Worm (Caenorhabditis elegans): ENCODE data around the gene grl-5.
A peak's percentile ranks its signal among the peaks of the same experiment; 100 is the strongest.

The grl-5 gene

ce11 chrV:4447637-4448036, 33.2 kb upstream of the grl-5 start:
- TF ChIP-seq T26A5.8 (tag; optimal IDR thresholded peaks at IDR 0.05) (no peak), die-1 (tag; optimal IDR thresholded peaks at IDR 0.05) (no peak), F33H1.4 (GFP tag; IDR thresholded peaks at IDR 0.05) (peak; percentile 41; the same call in 1 of the 2 replicates), ZK185.1 (tag; optimal IDR thresholded peaks at IDR 0.05; ENCODE audit: poor library complexity, severe bottlenecking) (no peak), ztf-28 (GFP tag; IDR thresholded peaks at IDR 0.05) (no peak), efl-1 (GFP tag; optimal IDR thresholded peaks at IDR 0.05) (peak; percentile 42), snpc-4 (GFP tag; optimal IDR thresholded peaks at IDR 0.05) (peak; percentile 91), snpc-4 (tag; optimal IDR thresholded peaks at IDR 0.05) (peak; percentile 35 to 96 (median 93)), xnd-1 (tag; optimal IDR thresholded peaks at IDR 0.05) (peak; percentile 62), Y79H2A.3 (GFP tag; conservative IDR thresholded peaks at IDR 0.05) (no peak), ceh-100 (GFP tag; IDR thresholded peaks at IDR 0.05) (peak; percentile 61; the same call in 1 of the 2 replicates), lsl-1 (GFP tag; optimal IDR thresholded peaks at IDR 0.05) (peak; percentile 71), rpc-1 (optimal IDR thresholded peaks at IDR 0.05) (no peak), rpc-1 (tag; optimal IDR thresholded peaks at IDR 0.05) (no peak), attf-3 (GFP tag; conservative IDR thresholded peaks at IDR 0.05) (no peak), pha-4 (tag; optimal IDR thresholded peaks at IDR 0.05) (no peak), B0336.3 (GFP tag; IDR thresholded peaks at IDR 0.05) (no peak), ztf-18 (tag; optimal IDR thresholded peaks at IDR 0.05) (no peak), hmg-1.2 (GFP tag; IDR thresholded peaks at IDR 0.05) (peak; percentile 46), Y95B8A.8 (GFP tag; IDR thresholded peaks at IDR 0.05) (no peak), F57C9.4 (tag; optimal IDR thresholded peaks at IDR 0.05) (no peak), madf-6 (GFP tag; IDR thresholded peaks at IDR 0.05) (peak; percentile 85), snpc-3.4 (tag; optimal IDR thresholded peaks at IDR 0.05) (peak; percentile 74), dpff-1 (tag; optimal IDR thresholded peaks at IDR 0.05) (no peak), pbrm-1 (GFP tag; IDR thresholded peaks at IDR 0.05) (peak; percentile 78), mel-28 (tag; optimal IDR thresholded peaks at IDR 0.05; ENCODE audit: borderline replicate concordance) (no peak), zim-3 (tag; optimal IDR thresholded peaks at IDR 0.05) (no peak), let-607 (tag; optimal IDR thresholded peaks at IDR 0.05) (no peak), F55B11.4 (tag; optimal IDR thresholded peaks at IDR 0.05; ENCODE audit: borderline replicate concordance, insufficient read depth) (no peak), akir-1 (GFP tag; optimal IDR thresholded peaks at IDR 0.05) (no peak), F10E7.11 (tag; optimal IDR thresholded peaks at IDR 0.05) (no peak), D2030.7 (GFP tag; IDR thresholded peaks at IDR 0.05) (peak; percentile 65), F49E8.2 (tag; optimal IDR thresholded peaks at IDR 0.05; ENCODE audit: insufficient read depth) (peak; percentile 5), dox-1 (GFP tag; IDR thresholded peaks at IDR 0.05) (0 out of 2 replicates have a peak, but pooled peaks have one; percentile 38), ztf-25 (GFP tag; IDR thresholded peaks at IDR 0.05) (no peak), hlh-26 (GFP tag; conservative IDR thresholded peaks at IDR 0.05) (no peak), cebp-2 (GFP tag; IDR thresholded peaks at IDR 0.05) (no peak), hlh-12 (tag; optimal IDR thresholded peaks at IDR 0.05) (no peak), tbp1 (GFP tag; optimal IDR thresholded peaks at IDR 0.05) (peak; percentile 14), F37B4.10 (GFP tag; IDR thresholded peaks at IDR 0.05) (no peak), madf-8 (GFP tag; conservative IDR thresholded peaks at IDR 0.05) (0 out of 2 replicates have a peak, but pooled peaks have one; percentile 21), lin-54 (GFP tag; optimal IDR thresholded peaks at IDR 0.05) (peak; percentile 50), him-1 (tag; optimal IDR thresholded peaks at IDR 0.05) (no peak), K12H6.12 (tag; optimal IDR thresholded peaks at IDR 0.05) (no peak), attf-6 (GFP tag; IDR thresholded peaks at IDR 0.05) (peak; percentile 71), ztf-3 (GFP tag; optimal IDR thresholded peaks at IDR 0.05) (no peak), nfya-1 (tag; optimal IDR thresholded peaks at IDR 0.05; ENCODE audit: borderline replicate concordance, insufficient read depth) (no peak), mcd-1 (GFP tag; IDR thresholded peaks at IDR 0.05) (peak; percentile 54; the same call in 1 of the 2 replicates)

All from whole organism, young adult.